Worm (Caenorhabditis elegans) whole organism, L4 larva: ENCODE data around the gene srd-19.

Experiments
- D1046.2 ChIP-seq: fragments of 200-800 bp; sonication (Bioruptor generic); IDR thresholded peaks from 2 replicates; pipeline ENCODE4 v1.3.6; 2022; ENCODE audit warnings: missing genetic modification characterization, missing compliant biosample characterization
- daf-19 ChIP-seq: fragments of 200-800 bp; sonication (Bioruptor generic); conservative IDR thresholded peaks from 2 replicates; pipeline ENCODE4 v1.3.6; 2022; ENCODE audit warnings: missing genetic modification characterization, missing compliant biosample characterization
- dmd-6 ChIP-seq: fragments of 200-800 bp; sonication (Bioruptor generic); IDR thresholded peaks from 2 replicates; pipeline ENCODE4 v1.3.6; 2022; ENCODE audit warnings: missing genetic modification reagents, missing genetic modification characterization, missing compliant biosample characterization
- egl-43 ChIP-seq: fragments of 200-800 bp; sonication (Bioruptor generic); IDR thresholded peaks from 2 replicates; pipeline ENCODE4 v1.3.6; 2022; ENCODE audit warnings: missing genetic modification reagents, missing genetic modification characterization, missing compliant biosample characterization
- fkh-10 ChIP-seq: fragments of 150-350 bp; optimal IDR thresholded peaks from 2 replicates; lab custom pipeline; 2014; ENCODE audit warnings: missing biosample characterization, missing genetic modification reagents, missing genetic modification characterization
- hlh-30 ChIP-seq: sonication (generic microtip); optimal IDR thresholded peaks from 2 replicates; lab custom pipeline; 2017; ENCODE audit warnings: antibody characterized with exemption, mild to moderate bottlenecking, missing genetic modification characterization, missing compliant biosample characterization; ENCODE audit not compliant: insufficient read depth
- lin-13 ChIP-seq: fragments of 150-350 bp; optimal IDR thresholded peaks from 2 replicates; lab custom pipeline; 2014; ENCODE audit warnings: missing biosample characterization, missing genetic modification reagents, missing genetic modification characterization
- lin-29 ChIP-seq: fragments of 200-800 bp; sonication (Bioruptor generic); IDR thresholded peaks from 2 replicates; pipeline ENCODE4 v1.3.6; 2022; ENCODE audit warnings: missing genetic modification reagents, missing genetic modification characterization, missing compliant biosample characterization
- lsy-2 ChIP-seq, 2 experiments: fragments of 150-350 bp in 1 of 2; sonication (generic microtip) in 1 of 2; optimal IDR thresholded peaks; 2 replicates each; lab custom pipeline; 2014 to 2017; ENCODE audit warnings: missing biosample characterization in 2 of 2, missing genetic modification characterization in 2 of 2
- nhr-237 ChIP-seq: sonication (generic microtip); optimal IDR thresholded peaks from 2 replicates; lab custom pipeline; 2017; ENCODE audit warnings: missing biosample characterization, missing genetic modification characterization
- nhr-76 ChIP-seq: fragments of 150-350 bp; optimal IDR thresholded peaks from 2 replicates; lab custom pipeline; 2014; ENCODE audit warnings: missing biosample characterization, missing genetic modification characterization
- skn-1 ChIP-seq: fragments of 150-350 bp; optimal IDR thresholded peaks from 2 replicates; lab custom pipeline; 2014; ENCODE audit warnings: missing biosample characterization, missing genetic modification characterization
- snpc-1.2 ChIP-seq: fragments of 200-800 bp; sonication (Bioruptor generic); IDR thresholded peaks from 2 replicates; pipeline ENCODE4 v1.3.6; 2022; ENCODE audit warnings: missing genetic modification reagents, missing genetic modification characterization, missing compliant biosample characterization
- unc-39 ChIP-seq: sonication (generic microtip); optimal IDR thresholded peaks from 2 replicates; lab custom pipeline; 2017; ENCODE audit warnings: missing biosample characterization, missing genetic modification characterization

ce11 chrV:13468190-13468765 is 39.7 kb upstream of the srd-19 start, which contains the start of the genes F25H9.6 and F25H9.7:
- TF ChIP-seq lin-29 (GFP tag; lab: Robert Waterston, UW) (no peak), nhr-237 (tag; lab: Kevin White, UChicago) (no peak), unc-39 (no peak), egl-43 (no peak), lin-13 (GFP tag; lab: Kevin White, UChicago) (peak; percentile 66), lsy-2 (tag; optimal IDR thresholded peaks at IDR 0.05; lab: Kevin White, UChicago) (peak in 1 of 2 experiments; percentile 90), skn-1 (no peak), dmd-6 (peak; percentile 93), D1046.2 (GFP tag; lab: Robert Waterston, UW) (peak; percentile 78; the same call in 1 of the 2 replicates), hlh-30 (tag; lab: Kevin White, UChicago) (peak; percentile 91), nhr-76 (tag; lab: Kevin White, UChicago) (no peak), daf-19 (GFP tag; lab: Robert Waterston, UW) (0 out of 2 replicates have a peak, but pooled peaks have one; percentile 33), fkh-10 (GFP tag; lab: Kevin White, UChicago) (no peak), snpc-1.2 (GFP tag; lab: Robert Waterston, UW) (no peak; the same call in 1 of the 2 replicates)
